Worm (Caenorhabditis elegans): ENCODE data around the gene ceh-10.

DNA sequence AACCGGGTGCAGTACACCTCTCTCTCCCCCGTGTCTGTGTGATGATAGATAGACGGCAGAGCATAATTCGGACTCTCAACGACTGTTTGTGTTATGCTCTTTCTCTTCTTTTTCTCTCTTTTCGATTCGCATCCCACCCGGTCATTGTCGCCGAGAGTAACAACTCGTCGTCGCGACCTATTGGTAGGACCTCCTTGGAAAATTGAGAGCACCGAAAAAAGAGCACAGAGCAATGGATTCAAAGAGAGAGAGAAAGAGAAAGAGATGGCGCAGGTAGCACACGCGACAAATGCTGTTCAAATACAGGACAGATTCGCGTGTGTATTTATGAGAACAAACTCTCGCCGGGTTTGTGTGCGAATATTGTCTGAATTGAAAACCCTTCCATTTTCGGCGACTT is 44.8 kb downstream of the ceh-10 start:
- TF ChIP-seq ama-1 (optimal IDR thresholded peaks at IDR 0.05) (no peak), ttx-3 (tag; optimal IDR thresholded peaks at IDR 0.05) (no peak), dmd-4 (tag; optimal IDR thresholded peaks at IDR 0.05; ENCODE audit: borderline replicate concordance) (no peak), pag-3 (tag; optimal IDR thresholded peaks at IDR 0.05; ENCODE audit: borderline replicate concordance) (no peak), pros-1 (tag; optimal IDR thresholded peaks at IDR 0.05) (no peak), hlh-8 (tag; optimal IDR thresholded peaks at IDR 0.05) (no peak), unc-3 (GFP tag; conservative IDR thresholded peaks at IDR 0.05) (no peak), unc-3 (tag; optimal IDR thresholded peaks at IDR 0.05) (no peak), tbx-7 (tag; optimal IDR thresholded peaks at IDR 0.05) (no peak), pha-4 (tag; optimal IDR thresholded peaks at IDR 0.05) (no peak)

Measured in whole organism, late embryonic.